Fruit fly (Drosophila melanogaster): Measurements from ENCODE around the gene CG46313.

DNA sequence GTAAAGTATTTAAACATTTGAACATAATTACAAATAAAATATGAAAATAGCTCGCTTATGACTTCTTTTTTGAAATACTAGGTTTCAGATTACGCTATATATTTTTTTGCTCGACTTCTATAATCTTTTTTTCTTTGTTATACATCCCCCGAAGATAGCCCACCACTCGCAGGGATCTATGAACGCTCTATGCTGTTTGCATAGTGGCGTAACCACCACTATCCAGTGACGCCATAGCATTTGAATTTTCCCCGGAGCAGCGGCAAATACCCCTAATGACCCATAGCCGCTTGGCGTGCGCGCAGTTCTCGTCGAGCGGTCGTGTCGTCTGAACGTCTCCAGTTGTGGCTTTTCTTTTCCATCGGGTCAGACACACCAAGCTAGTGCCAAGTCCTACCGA is at the start of gene CG46313, which contains the start of gene CG14253:
- TF ChIP-seq CG8478 (optimal IDR thresholded peaks at IDR 0.05) (no peak), CTCF (optimal IDR thresholded peaks at IDR 0.05) (no peak)
